Fruit fly (Drosophila melanogaster): Measurements from ENCODE around the gene Sfp36F.

Gene Sfp36F

dm6 chr2L:18305057-18305829 lies 12.9 kb downstream of the Sfp36F start (continued):
- no peak for TF ChIP-seq emc (GFP tag; optimal IDR thresholded peaks at IDR 0.05)
- TF ChIP-seq CG8388 (GFP tag; optimal IDR thresholded peaks at IDR 0.05): peak; percentile 69
- no peak for TF ChIP-seq ind (GFP tag; optimal IDR thresholded peaks at IDR 0.05)
- TF ChIP-seq CG4854 (GFP tag; optimal IDR thresholded peaks at IDR 0.05): no peak
- TF ChIP-seq Elba2 (GFP tag; optimal IDR thresholded peaks at IDR 0.05): no peak
- peak; percentile 43; the same call in 1 of the 3 replicates for TF ChIP-seq zfh1 (GFP tag; IDR thresholded peaks at IDR 0.05)
- peak; percentile 93 for TF ChIP-seq CG33557 (GFP tag; optimal IDR thresholded peaks at IDR 0.05)
- no peak for TF ChIP-seq CG1603 (tag; optimal IDR thresholded peaks at IDR 0.05)
- TF ChIP-seq CG12299 (tag; optimal IDR thresholded peaks at IDR 0.05): no peak
- TF ChIP-seq CG32767 (GFP tag; IDR thresholded peaks at IDR 0.05): no peak; the same call in 1 of the 2 replicates
- TF ChIP-seq CG31441 (GFP tag; IDR thresholded peaks at IDR 0.05): peak; percentile 90
- no peak for TF ChIP-seq Adf1 (GFP tag; IDR thresholded peaks at IDR 0.05)
- no peak for TF ChIP-seq CG30431 (GFP tag; optimal IDR thresholded peaks at IDR 0.05)
- no peak for TF ChIP-seq CG17612 (GFP tag; IDR thresholded peaks at IDR 0.05)
- TF ChIP-seq CG4424 (GFP tag; optimal IDR thresholded peaks at IDR 0.05): peak; percentile 65
- no peak for TF ChIP-seq CG11398 (GFP tag; optimal IDR thresholded peaks at IDR 0.05)
- no peak for TF ChIP-seq Doc2 (GFP tag; IDR thresholded peaks at IDR 0.05)
- no peak; the same call in 2 of the 3 replicates for TF ChIP-seq ken (GFP tag; IDR thresholded peaks at IDR 0.05)
- TF ChIP-seq onecut (GFP tag; IDR thresholded peaks at IDR 0.05): no peak
- TF ChIP-seq CG10979 (tag; optimal IDR thresholded peaks at IDR 0.05): peak; percentile 95
- no peak for TF ChIP-seq slou (GFP tag; optimal IDR thresholded peaks at IDR 0.05)
- TF ChIP-seq dimm (GFP tag; IDR thresholded peaks at IDR 0.05): no peak
- peak; percentile 76 for TF ChIP-seq trem (tag; optimal IDR thresholded peaks at IDR 0.05)
- no peak for TF ChIP-seq B-H2 (GFP tag; optimal IDR thresholded peaks at IDR 0.05)
- TF ChIP-seq pum (GFP tag; optimal IDR thresholded peaks at IDR 0.05): no peak
- no peak for TF ChIP-seq NC2β (GFP tag; optimal IDR thresholded peaks at IDR 0.05)
- TF ChIP-seq CG6689 (GFP tag; IDR thresholded peaks at IDR 0.05): peak; percentile 79
- TF ChIP-seq Oli (tag; optimal IDR thresholded peaks at IDR 0.05): peak; percentile 71
- no peak for TF ChIP-seq seq (GFP tag; IDR thresholded peaks at IDR 0.05)
- TF ChIP-seq Ptx1 (GFP tag; IDR thresholded peaks at IDR 0.05): peak; percentile 34; the same call in 1 of the 2 replicates
- TF ChIP-seq Dll (GFP tag; IDR thresholded peaks at IDR 0.05; ENCODE audit: partially characterized antibody): no peak
- no peak for TF ChIP-seq hbn (GFP tag; IDR thresholded peaks at IDR 0.05; ENCODE audit: partially characterized antibody)
- no peak for TF ChIP-seq E2f1 (GFP tag; IDR thresholded peaks at IDR 0.05)
- peak; percentile 85 for TF ChIP-seq fd96Cb (tag; optimal IDR thresholded peaks at IDR 0.05)
- peak; percentile 43 for TF ChIP-seq CG17385 (GFP tag; optimal IDR thresholded peaks at IDR 0.05)
- peak; percentile 34 for TF ChIP-seq CG12942 (GFP tag; optimal IDR thresholded peaks at IDR 0.05)
- TF ChIP-seq ato (GFP tag; IDR thresholded peaks at IDR 0.05; ENCODE audit: partially characterized antibody): no peak
- peak; percentile 46 for TF ChIP-seq Six4 (GFP tag; optimal IDR thresholded peaks at IDR 0.05)
- TF ChIP-seq CG15269 (tag; optimal IDR thresholded peaks at IDR 0.05): no peak
- peak in 1 of 3 experiments; percentile 96 for TF ChIP-seq lola (GFP tag; optimal IDR thresholded peaks at IDR 0.05)
- no peak for TF ChIP-seq Bgb (GFP tag; IDR thresholded peaks at IDR 0.05; ENCODE audit: partially characterized antibody)
- no peak for TF ChIP-seq tap (tag; optimal IDR thresholded peaks at IDR 0.05)
- TF ChIP-seq CG11085 (GFP tag; IDR thresholded peaks at IDR 0.05): no peak
- TF ChIP-seq az2 (GFP tag; optimal IDR thresholded peaks at IDR 0.05): peak; percentile 37
- TF ChIP-seq CG2116 (GFP tag; optimal IDR thresholded peaks at IDR 0.05): peak; percentile 21
- TF ChIP-seq CG7271 (tag; optimal IDR thresholded peaks at IDR 0.05): peak; percentile 64
- TF ChIP-seq row (GFP tag; IDR thresholded peaks at IDR 0.05): peak; percentile 64
- TF ChIP-seq CG6272 (GFP tag; IDR thresholded peaks at IDR 0.05): peak; percentile 38; the same call in 1 of the 2 replicates
- no peak for TF ChIP-seq CG10543 (GFP tag; optimal IDR thresholded peaks at IDR 0.05)
